Worm (Caenorhabditis elegans) whole organism, young adult: Measurements from ENCODE around the gene osta-3.

Experiments used
- dpff-1 ChIP-seq: sonication (generic microtip); optimal IDR thresholded peaks from 2 replicates; lab custom pipeline; 2017; ENCODE audit warnings: mild to moderate bottlenecking, missing genetic modification characterization, missing compliant biosample characterization
- mcd-1 ChIP-seq: fragments of 200-800 bp; sonication (Bioruptor generic); IDR thresholded peaks from 2 replicates; pipeline ENCODE4 v1.3.6; 2022; ENCODE audit warnings: missing genetic modification reagents, missing genetic modification characterization, missing compliant biosample characterization
- sdz-38 ChIP-seq: sonication (generic microtip); optimal IDR thresholded peaks from 2 replicates; lab custom pipeline; 2016; ENCODE audit warnings: missing genotype, missing genetic modification characterization, missing compliant biosample characterization

- TF ChIP-seq dpff-1 (tag; lab: Kevin White, UChicago) (no peak), sdz-38 (tag; lab: Kevin White, UChicago) (no peak), mcd-1 (no peak)
Observed at ce11 chrII:14799367-14799766, 13.0 kb upstream of the osta-3 start.
